Fruit fly (Drosophila melanogaster) whole organism, pupa: ENCODE data around the gene Grp170.

Source experiments
- CG10348 ChIP-seq: fragments of 200-800 bp; sonication (Bioruptor generic); IDR thresholded peaks from 2 replicates; pipeline ENCODE4 v1.3.6; 2022; ENCODE audit warnings: missing biosample characterization, missing genetic modification characterization
- CG12605 ChIP-seq: fragments of 200-800 bp; sonication (Bioruptor generic); IDR thresholded peaks from 2 replicates; pipeline ENCODE4 v1.3.6; 2022; ENCODE audit warnings: missing biosample characterization, missing genetic modification characterization
- CG13204 ChIP-seq: fragments of 200-800 bp; sonication (Bioruptor generic); optimal IDR thresholded peaks from 2 replicates; lab custom pipeline; 2018; ENCODE audit warnings: missing biosample characterization, mild to moderate bottlenecking, missing genetic modification characterization, moderate library complexity
- CG14655 ChIP-seq: fragments of 200-800 bp; sonication (Bioruptor generic); optimal IDR thresholded peaks from 3 replicates; lab custom pipeline; 2017; ENCODE audit warnings: mild to moderate bottlenecking, missing biosample characterization, missing genetic modification reagents, missing genetic modification characterization
- CG15710 ChIP-seq: fragments of 200-800 bp; sonication (Bioruptor generic); optimal IDR thresholded peaks from 2 replicates; lab custom pipeline; 2018; ENCODE audit warnings: missing biosample characterization, mild to moderate bottlenecking, missing genetic modification characterization, moderate library complexity
- CG17806 ChIP-seq: fragments of 200-800 bp; sonication (Bioruptor generic); optimal IDR thresholded peaks from 2 replicates; lab custom pipeline; 2018; ENCODE audit warnings: missing biosample characterization, mild to moderate bottlenecking, missing genetic modification characterization, moderate library complexity
- CG32121 ChIP-seq: fragments of 200-800 bp; sonication (Bioruptor generic); IDR thresholded peaks from 2 replicates; pipeline ENCODE4 v1.3.6; 2022; ENCODE audit warnings: missing biosample characterization, missing genetic modification characterization
- CG34367 ChIP-seq: fragments of 200-800 bp; sonication (Bioruptor generic); optimal IDR thresholded peaks from 2 replicates; lab custom pipeline; 2018; ENCODE audit warnings: missing biosample characterization, mild to moderate bottlenecking, missing genetic modification characterization
- CG4496 ChIP-seq: fragments of 200-800 bp; sonication (Bioruptor generic); IDR thresholded peaks from 3 replicates; pipeline ENCODE4 v1.3.6; 2022; ENCODE audit warnings: missing biosample characterization, missing genetic modification characterization
- CG8159 ChIP-seq: fragments of 200-800 bp; sonication (Bioruptor generic); optimal IDR thresholded peaks from 3 replicates; lab custom pipeline; 2018; ENCODE audit warnings: missing biosample characterization, mild to moderate bottlenecking, missing genetic modification characterization, moderate library complexity
- CG8301 ChIP-seq: fragments of 200-800 bp; sonication (Bioruptor generic); optimal IDR thresholded peaks from 2 replicates; lab custom pipeline; 2018; ENCODE audit warnings: missing biosample characterization, mild to moderate bottlenecking, missing genetic modification characterization
- CG9948 ChIP-seq: fragments of 200-800 bp; sonication (Bioruptor generic); optimal IDR thresholded peaks from 2 replicates; lab custom pipeline; 2018; ENCODE audit warnings: missing biosample characterization, mild to moderate bottlenecking, missing genetic modification characterization, moderate library complexity
- D1 ChIP-seq: fragments of 200-800 bp; sonication (Bioruptor generic); optimal IDR thresholded peaks from 2 replicates; lab custom pipeline; 2018; ENCODE audit warnings: missing biosample characterization, mild to moderate bottlenecking, missing genetic modification characterization, moderate library complexity
- EcR ChIP-seq: fragments of 200-800 bp; sonication (Bioruptor generic); optimal IDR thresholded peaks from 3 replicates; lab custom pipeline; 2019; ENCODE audit warnings: missing biosample characterization, missing genetic modification characterization, mild to moderate bottlenecking, moderate library complexity, missing genetic modification reagents
- Ets98B ChIP-seq: fragments of 200-800 bp; sonication (Bioruptor generic); IDR thresholded peaks from 2 replicates; pipeline ENCODE4 v1.3.6; 2022; ENCODE audit warnings: missing biosample characterization, missing genetic modification characterization
- Pif1A ChIP-seq: fragments of 200-800 bp; sonication (Bioruptor generic); optimal IDR thresholded peaks from 3 replicates; lab custom pipeline; 2016; ENCODE audit warnings: missing biosample characterization, missing genetic modification characterization
- Pif1B ChIP-seq: fragments of 200-800 bp; sonication (Bioruptor generic); optimal IDR thresholded peaks from 3 replicates; lab custom pipeline; 2016; ENCODE audit warnings: missing biosample characterization, missing genetic modification characterization
- Snoo ChIP-seq: fragments of 200-800 bp; sonication (Bioruptor generic); optimal IDR thresholded peaks from 3 replicates; lab custom pipeline; 2017; ENCODE audit warnings: missing biosample characterization, mild to moderate bottlenecking, missing genetic modification characterization, inconsistent platforms
- fd96Ca ChIP-seq: fragments of 200-800 bp; sonication (Bioruptor generic); IDR thresholded peaks from 3 replicates; pipeline ENCODE4 v1.3.6; 2022; ENCODE audit warnings: missing biosample characterization, missing genetic modification characterization
- gl ChIP-seq: fragments of 200-800 bp; sonication (Bioruptor generic); optimal IDR thresholded peaks from 2 replicates; lab custom pipeline; 2018; ENCODE audit warnings: missing biosample characterization, mild to moderate bottlenecking, missing genetic modification characterization
- rn ChIP-seq: fragments of 200-800 bp; sonication (Bioruptor generic); IDR thresholded peaks from 2 replicates; pipeline ENCODE4 v1.3.6; 2022; ENCODE audit warnings: missing biosample characterization, missing genetic modification characterization

The Grp170 gene

dm6 chrX:2305281-2305680 is 30.4 kb upstream of the Grp170 start:
- no peak for TF ChIP-seq rn
- no peak for TF ChIP-seq gl (tag; lab: Kevin White, UChicago)
- no peak for TF ChIP-seq CG9948 (tag; lab: Kevin White, UChicago)
- no peak for TF ChIP-seq CG14655 (GFP tag; lab: Kevin White, UChicago)
- TF ChIP-seq EcR (GFP tag; lab: Kevin White, UChicago) = no peak
- TF ChIP-seq CG4496 (GFP tag; lab: Robert Waterston, UW) = no peak
- TF ChIP-seq CG8301 (tag; lab: Kevin White, UChicago) = no peak
- TF ChIP-seq CG15710 = no peak
- TF ChIP-seq fd96Ca (GFP tag; lab: Robert Waterston, UW) = no peak
- TF ChIP-seq CG10348 = no peak
- TF ChIP-seq, all 21 proteins: peak for 0

dm6 chrX:2304514-2305235 is 29.8 kb upstream of the Grp170 start:
- TF ChIP-seq CG32121 (GFP tag; lab: Robert Waterston, UW) (no peak), CG14655 (GFP tag; lab: Kevin White, UChicago) (peak; percentile 53), CG9948 (tag; lab: Kevin White, UChicago) (peak; percentile 0), CG8301 (tag; lab: Kevin White, UChicago) (peak; percentile 41)

DNA sequence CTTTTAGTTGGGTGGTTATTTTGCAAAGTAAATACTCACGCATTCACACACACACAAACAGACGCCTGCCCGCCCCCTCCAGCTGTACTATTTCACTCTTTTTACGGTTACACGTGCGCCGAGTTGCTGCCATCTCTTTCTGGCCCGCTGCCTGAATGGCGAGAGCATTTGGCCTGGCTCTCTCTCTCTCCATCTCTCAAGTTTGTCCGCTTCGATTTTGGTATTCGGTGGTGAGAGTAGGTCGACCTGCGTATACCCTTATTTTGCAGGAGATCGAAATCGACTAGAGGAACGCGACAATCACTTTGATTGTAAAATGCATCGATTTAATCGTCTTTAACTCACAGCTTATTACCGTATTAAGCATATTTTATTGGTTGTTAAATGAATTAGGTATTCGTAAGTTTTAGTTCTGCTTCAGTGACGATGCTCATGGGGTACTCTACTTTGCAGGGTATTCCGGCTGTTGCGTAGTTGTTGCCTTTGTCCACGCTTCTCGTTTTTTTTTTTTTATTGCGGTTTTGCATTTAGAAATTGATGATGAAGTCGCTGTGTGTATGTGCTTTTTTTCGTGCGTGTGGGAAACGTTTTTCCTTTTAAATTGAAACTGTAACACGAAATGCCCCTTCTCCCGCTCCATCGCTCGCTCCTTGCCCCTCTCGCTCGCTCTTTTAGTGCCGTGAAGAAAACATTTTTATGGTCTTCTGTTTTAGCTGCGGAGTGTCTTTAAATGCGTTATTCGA is 29.1 kb upstream of the Grp170 start:
- TF ChIP-seq CG13204 (GFP tag; lab: Kevin White, UChicago) (peak; percentile 53), Pif1B (GFP tag; lab: Kevin White, UChicago) (peak; percentile 87), rn (peak; percentile 43; the same call in 1 of the 2 replicates), CG8159 (peak; percentile 81), fd96Ca (GFP tag; lab: Robert Waterston, UW) (peak; percentile 68; the same call in 2 of the 3 replicates), gl (tag; lab: Kevin White, UChicago) (peak; percentile 68), CG4496 (GFP tag; lab: Robert Waterston, UW) (peak; percentile 65; the same call in 1 of the 3 replicates), Snoo (tag; lab: Kevin White, UChicago) (peak; percentile 75), EcR (GFP tag; lab: Kevin White, UChicago) (peak; percentile 68), CG8301 (tag; lab: Kevin White, UChicago) (peak; percentile 82), Ets98B (GFP tag; lab: Robert Waterston, UW) (peak; percentile 66), CG32121 (GFP tag; lab: Robert Waterston, UW) (peak; percentile 56; the same call in 1 of the 2 replicates), CG15710 (peak; percentile 76), CG10348 (no peak; the same call in 1 of the 2 replicates), CG34367 (tag; lab: Kevin White, UChicago) (peak; percentile 70), CG17806 (peak; percentile 76), CG12605 (GFP tag; lab: Robert Waterston, UW) (peak; percentile 56), Pif1A (peak; percentile 87), CG9948 (tag; lab: Kevin White, UChicago) (peak; percentile 63), D1 (peak; percentile 35), CG14655 (GFP tag; lab: Kevin White, UChicago) (peak; percentile 80)
- TF ChIP-seq, all 21 proteins: peak for 20

dm6 chrX:2302875-2303274 is 28.0 kb upstream of the Grp170 start:
- TF ChIP-seq CG4496 (GFP tag; lab: Robert Waterston, UW) (no peak), rn (no peak), Pif1A (no peak), gl (tag; lab: Kevin White, UChicago) (no peak), CG14655 (GFP tag; lab: Kevin White, UChicago) (no peak), CG10348 (no peak), Ets98B (GFP tag; lab: Robert Waterston, UW) (no peak), Pif1B (GFP tag; lab: Kevin White, UChicago) (no peak), D1 (no peak), CG17806 (no peak), CG12605 (GFP tag; lab: Robert Waterston, UW) (no peak)
- TF ChIP-seq, all 21 proteins: peak for 0

dm6 chrX:2301613-2302522 is 27.0 kb upstream of the Grp170 start:
- peak; percentile 70 for TF ChIP-seq CG8301 (tag; lab: Kevin White, UChicago)
- peak; percentile 45 for TF ChIP-seq CG34367 (tag; lab: Kevin White, UChicago)
- peak; percentile 63 for TF ChIP-seq Snoo (tag; lab: Kevin White, UChicago)
- TF ChIP-seq fd96Ca (GFP tag; lab: Robert Waterston, UW) = peak; percentile 85
- TF ChIP-seq CG32121 (GFP tag; lab: Robert Waterston, UW) = peak; percentile 80
- TF ChIP-seq CG12605 (GFP tag; lab: Robert Waterston, UW) = peak; percentile 46
- TF ChIP-seq CG15710 = peak; percentile 64
- peak; percentile 82 for TF ChIP-seq CG4496 (GFP tag; lab: Robert Waterston, UW)
- peak; percentile 28 for TF ChIP-seq CG13204 (GFP tag; lab: Kevin White, UChicago)
- peak; percentile 19 for TF ChIP-seq gl (tag; lab: Kevin White, UChicago)
- peak; percentile 59 for TF ChIP-seq rn
- TF ChIP-seq CG10348 = peak; percentile 60; the same call in 1 of the 2 replicates
- TF ChIP-seq EcR (GFP tag; lab: Kevin White, UChicago) = no peak
- TF ChIP-seq Pif1A = peak; percentile 78
- peak; percentile 60 for TF ChIP-seq CG9948 (tag; lab: Kevin White, UChicago)
- TF ChIP-seq Ets98B (GFP tag; lab: Robert Waterston, UW) = peak; percentile 73
- TF ChIP-seq D1 = no peak
- peak; percentile 79 for TF ChIP-seq CG14655 (GFP tag; lab: Kevin White, UChicago)
- TF ChIP-seq CG8159 = peak; percentile 70
- peak; percentile 59 for TF ChIP-seq Pif1B (GFP tag; lab: Kevin White, UChicago)
- peak; percentile 60 for TF ChIP-seq CG17806
